Worm (Caenorhabditis elegans) whole organism, L4 larva: ENCODE measurements around the gene srsx-14.

ENCODE experiments used
- D1046.2 ChIP-seq: fragments of 200-800 bp; sonication (Bioruptor generic); IDR thresholded peaks from 2 replicates; pipeline ENCODE4 v1.3.6; 2022; ENCODE audit warnings: missing genetic modification characterization, missing compliant biosample characterization
- F26F4.8 ChIP-seq: fragments of 200-800 bp; sonication (Bioruptor generic); conservative IDR thresholded peaks from 2 replicates; pipeline ENCODE4 v1.3.6; 2022; ENCODE audit warnings: missing genetic modification characterization, missing compliant biosample characterization
- F37D6.2 ChIP-seq: sonication (generic microtip); optimal IDR thresholded peaks from 2 replicates; lab custom pipeline; 2016; ENCODE audit warnings: mild to moderate bottlenecking, missing genetic modification characterization, missing compliant biosample characterization
- F44E2.7 ChIP-seq: fragments of 200-800 bp; sonication (Bioruptor generic); IDR thresholded peaks from 2 replicates; pipeline ENCODE4 v2.1.2; 2022; ENCODE audit warnings: missing genetic modification characterization, missing compliant biosample characterization
- R02D3.7 ChIP-seq: fragments of 150-350 bp; sonication (generic microtip); optimal IDR thresholded peaks from 3 replicates; lab custom pipeline; 2014; ENCODE audit warnings: missing biosample characterization, missing genetic modification characterization
- T26A8.4 ChIP-seq: fragments of 200-800 bp; sonication (Bioruptor generic); IDR thresholded peaks from 2 replicates; pipeline ENCODE4 v1.3.6; 2022; ENCODE audit warnings: missing genetic modification characterization, missing compliant biosample characterization
- Y105C5A.15 ChIP-seq: fragments of 200-800 bp; sonication (Bioruptor generic); IDR thresholded peaks from 2 replicates; pipeline ENCODE4 v1.3.6; 2022; ENCODE audit warnings: missing genetic modification characterization, missing compliant biosample characterization
- Y48G9A.11 ChIP-seq: fragments of 200-800 bp; sonication (Bioruptor generic); IDR thresholded peaks from 2 replicates; pipeline ENCODE4 v1.3.6; 2022; ENCODE audit warnings: missing genetic modification reagents, missing genetic modification characterization, missing compliant biosample characterization
- Y5F2A.4 ChIP-seq: fragments of 200-800 bp; sonication (Bioruptor generic); optimal IDR thresholded peaks from 2 replicates; lab custom pipeline; 2018; ENCODE audit warnings: mild to moderate bottlenecking, missing genetic modification characterization, missing compliant biosample characterization
- Y75B8A.6 ChIP-seq: fragments of 200-800 bp; sonication (Bioruptor generic); IDR thresholded peaks from 2 replicates; pipeline ENCODE4 v1.3.6; 2022; ENCODE audit warnings: missing genetic modification reagents, missing genetic modification characterization, missing compliant biosample characterization
- ama-1 ChIP-seq: fragments of 150-350 bp; optimal IDR thresholded peaks from 2 replicates; lab custom pipeline; 2014; ENCODE audit warnings: inconsistent platforms, mixed read lengths
- attf-4 ChIP-seq: sonication (generic microtip); optimal IDR thresholded peaks from 3 replicates; lab custom pipeline; 2017; ENCODE audit warnings: missing biosample characterization, missing genetic modification characterization
- ceh-28 ChIP-seq: fragments of 150-350 bp; optimal IDR thresholded peaks from 2 replicates; lab custom pipeline; 2014; ENCODE audit warnings: missing biosample characterization, missing genetic modification reagents, missing genetic modification characterization
- ceh-32 ChIP-seq: sonication (generic microtip); optimal IDR thresholded peaks from 2 replicates; lab custom pipeline; 2016; ENCODE audit warnings: mild to moderate bottlenecking, missing genetic modification characterization, missing compliant biosample characterization; ENCODE audit not compliant: poor library complexity
- ceh-44 ChIP-seq: fragments of 200-800 bp; sonication (Bioruptor generic); IDR thresholded peaks from 2 replicates; pipeline ENCODE4 v1.3.6; 2022; ENCODE audit warnings: missing genetic modification reagents, missing genetic modification characterization, missing compliant biosample characterization
- ceh-62 ChIP-seq: sonication (generic microtip); optimal IDR thresholded peaks from 2 replicates; lab custom pipeline; 2017; ENCODE audit warnings: missing biosample characterization, missing genetic modification characterization
- cey-2 ChIP-seq: sonication (generic microtip); optimal IDR thresholded peaks from 3 replicates; lab custom pipeline; 2017; ENCODE audit warnings: missing genetic modification characterization, mild to moderate bottlenecking, missing compliant biosample characterization, antibody characterized with exemption, borderline replicate concordance; ENCODE audit not compliant: insufficient read depth
- daf-16 ChIP-seq, 3 experiments: sonication (generic microtip); optimal IDR thresholded peaks; 2 replicates each; lab custom pipeline; 2016 to 2017; ENCODE audit warnings: missing genetic modification characterization in 3 of 3, missing genetic modification reagents in 3 of 3, mild to moderate bottlenecking in 2 of 3, missing compliant biosample characterization in 2 of 3, missing biosample characterization in 1 of 3, moderate library complexity in 1 of 3
- daf-19 ChIP-seq: fragments of 200-800 bp; sonication (Bioruptor generic); conservative IDR thresholded peaks from 2 replicates; pipeline ENCODE4 v1.3.6; 2022; ENCODE audit warnings: missing genetic modification characterization, missing compliant biosample characterization
- dve-1 ChIP-seq: sonication (generic microtip); optimal IDR thresholded peaks from 2 replicates; lab custom pipeline; 2017; ENCODE audit warnings: antibody characterized with exemption, mild to moderate bottlenecking, missing genetic modification characterization, missing compliant biosample characterization; ENCODE audit not compliant: insufficient read depth
- egl-27 ChIP-seq: sonication (generic microtip); optimal IDR thresholded peaks from 3 replicates; lab custom pipeline; 2017; ENCODE audit warnings: missing biosample characterization, missing genetic modification reagents, missing genetic modification characterization
- fos-1 ChIP-seq: fragments of 150-350 bp; optimal IDR thresholded peaks from 2 replicates; lab custom pipeline; 2014; ENCODE audit warnings: missing biosample characterization, missing genetic modification characterization
- gei-8 ChIP-seq: fragments of 200-800 bp; sonication (Bioruptor generic); optimal IDR thresholded peaks from 2 replicates; lab custom pipeline; 2018; ENCODE audit warnings: mild to moderate bottlenecking, missing genetic modification characterization, missing compliant biosample characterization
- hif-1 ChIP-seq, 2 experiments: sonication (generic microtip); optimal IDR thresholded peaks; 2 replicates each; lab custom pipeline; 2016 to 2017; ENCODE audit warnings: missing compliant biosample characterization in 2 of 2, missing genetic modification characterization in 2 of 2, missing genetic modification reagents in 2 of 2, missing genotype in 2 of 2, mild to moderate bottlenecking in 1 of 2
- hlh-11 ChIP-seq: fragments of 200-800 bp; sonication (Bioruptor generic); optimal IDR thresholded peaks from 2 replicates; lab custom pipeline; 2018; ENCODE audit warnings: mild to moderate bottlenecking, missing genetic modification characterization, missing compliant biosample characterization
- hlh-30 ChIP-seq: sonication (generic microtip); optimal IDR thresholded peaks from 2 replicates; lab custom pipeline; 2017; ENCODE audit warnings: antibody characterized with exemption, mild to moderate bottlenecking, missing genetic modification characterization, missing compliant biosample characterization; ENCODE audit not compliant: insufficient read depth
- hmg-1.1 ChIP-seq: fragments of 200-800 bp; sonication (Bioruptor generic); IDR thresholded peaks from 2 replicates; pipeline ENCODE4 v1.3.6; 2022; ENCODE audit warnings: missing genetic modification reagents, missing genetic modification characterization, missing compliant biosample characterization
- lin-39 ChIP-seq: fragments of 150-350 bp; optimal IDR thresholded peaks from 2 replicates; lab custom pipeline; 2014; ENCODE audit warnings: missing biosample characterization, missing genetic modification reagents, missing genetic modification characterization
- lir-3 ChIP-seq: sonication (generic microtip); optimal IDR thresholded peaks from 2 replicates; lab custom pipeline; 2016; ENCODE audit warnings: mild to moderate bottlenecking, missing genetic modification characterization, missing compliant biosample characterization
- lsy-2 ChIP-seq, 2 experiments: fragments of 150-350 bp in 1 of 2; sonication (generic microtip) in 1 of 2; optimal IDR thresholded peaks; 2 replicates each; lab custom pipeline; 2014 to 2017; ENCODE audit warnings: missing biosample characterization in 2 of 2, missing genetic modification characterization in 2 of 2
- madf-5 ChIP-seq, 2 experiments: fragments of 200-800 bp; sonication (Bioruptor generic); IDR thresholded peaks; 2 replicates each; pipeline ENCODE4 v1.3.6; 2022; ENCODE audit warnings: missing compliant biosample characterization in 2 of 2, missing genetic modification characterization in 2 of 2
- mes-2 ChIP-seq: sonication (generic microtip); optimal IDR thresholded peaks from 2 replicates; lab custom pipeline; 2016; ENCODE audit warnings: missing genotype, mild to moderate bottlenecking, missing genetic modification characterization, missing compliant biosample characterization; ENCODE audit not compliant: poor library complexity, severe bottlenecking
- mxl-2 ChIP-seq: fragments of 200-800 bp; sonication (Bioruptor generic); conservative IDR thresholded peaks from 2 replicates; pipeline ENCODE4 v1.3.6; 2022; ENCODE audit warnings: missing genetic modification reagents, missing genetic modification characterization, missing compliant biosample characterization
- nhr-102 ChIP-seq: sonication (generic microtip); optimal IDR thresholded peaks from 2 replicates; lab custom pipeline; 2016; ENCODE audit warnings: mild to moderate bottlenecking, missing genetic modification characterization, moderate library complexity, missing compliant biosample characterization
- nhr-48 ChIP-seq: sonication (generic microtip); optimal IDR thresholded peaks from 2 replicates; lab custom pipeline; 2016; ENCODE audit warnings: mild to moderate bottlenecking, missing genetic modification characterization, missing compliant biosample characterization
- nhr-6 ChIP-seq: fragments of 150-350 bp; optimal IDR thresholded peaks from 2 replicates; lab custom pipeline; 2014; ENCODE audit warnings: missing biosample characterization, missing genetic modification characterization
- nhr-77 ChIP-seq: fragments of 150-350 bp; optimal IDR thresholded peaks from 2 replicates; lab custom pipeline; 2014; ENCODE audit warnings: missing biosample characterization, missing genetic modification characterization
- pha-4 ChIP-seq, 2 experiments: fragments of 150-350 bp in 1 of 2; fragments of 200-800 bp in 1 of 2; sonication (Bioruptor generic) in 1 of 2; IDR thresholded peaks in 1 of 2; optimal IDR thresholded peaks in 1 of 2; 2 replicates each; pipeline versions ENCODE4 v1.3.6 to Lab custom; 2014 to 2022; ENCODE audit warnings: missing genetic modification characterization in 2 of 2, missing genetic modification reagents in 2 of 2, missing biosample characterization in 1 of 2, missing compliant biosample characterization in 1 of 2
- rbr-2 ChIP-seq: sonication (generic microtip); optimal IDR thresholded peaks from 2 replicates; lab custom pipeline; 2016; ENCODE audit warnings: missing genotype, missing genetic modification characterization, missing compliant biosample characterization
- snpc-1.2 ChIP-seq: fragments of 200-800 bp; sonication (Bioruptor generic); IDR thresholded peaks from 2 replicates; pipeline ENCODE4 v1.3.6; 2022; ENCODE audit warnings: missing genetic modification reagents, missing genetic modification characterization, missing compliant biosample characterization
- spr-1 ChIP-seq: sonication (generic microtip); optimal IDR thresholded peaks from 2 replicates; lab custom pipeline; 2016; ENCODE audit warnings: mild to moderate bottlenecking, missing genetic modification characterization, missing compliant biosample characterization
- tag-97 ChIP-seq: fragments of 200-800 bp; sonication (Bioruptor generic); IDR thresholded peaks from 2 replicates; pipeline ENCODE4 v1.3.6; 2022; ENCODE audit warnings: missing genetic modification characterization, missing compliant biosample characterization
- unc-130 ChIP-seq: sonication (generic microtip); optimal IDR thresholded peaks from 2 replicates; lab custom pipeline; 2016; ENCODE audit warnings: missing genetic modification reagents, missing genetic modification characterization, missing compliant biosample characterization
- zip-11 ChIP-seq: fragments of 200-800 bp; sonication (Bioruptor generic); IDR thresholded peaks from 2 replicates; pipeline ENCODE4 v1.3.6; 2022; ENCODE audit warnings: missing genetic modification characterization, missing compliant biosample characterization
- zip-2 ChIP-seq: fragments of 150-350 bp; optimal IDR thresholded peaks from 2 replicates; lab custom pipeline; 2014; ENCODE audit warnings: missing biosample characterization, missing genetic modification characterization
- ztf-11 ChIP-seq: fragments of 150-350 bp; optimal IDR thresholded peaks from 2 replicates; lab custom pipeline; 2014; ENCODE audit warnings: missing biosample characterization, missing genetic modification characterization
- ztf-7 ChIP-seq: fragments of 150-350 bp; optimal IDR thresholded peaks from 2 replicates; lab custom pipeline; 2014; ENCODE audit warnings: missing biosample characterization, missing genetic modification characterization

Gene srsx-14

ce11 chrIV:5604465-5604864 lies 22.5 kb downstream of the srsx-14 start (continued):
- TF ChIP-seq daf-19 (GFP tag; lab: Robert Waterston, UW), result no peak
- no peak for TF ChIP-seq ztf-7
- no peak for TF ChIP-seq F44E2.7 (GFP tag; lab: Robert Waterston, UW)
- TF ChIP-seq ceh-32 (tag; lab: Kevin White, UChicago), result no peak
- TF ChIP-seq ztf-11, result no peak
- no peak for TF ChIP-seq mxl-2 (GFP tag; lab: Robert Waterston, UW)
- no peak for TF ChIP-seq F26F4.8 (GFP tag; lab: Robert Waterston, UW)
- TF ChIP-seq cey-2 (tag; lab: Kevin White, UChicago), result no peak
- TF ChIP-seq nhr-102 (tag; lab: Kevin White, UChicago), result peak; percentile 62
- no peak for TF ChIP-seq ceh-28
- TF ChIP-seq ceh-62 (tag; lab: Kevin White, UChicago), result no peak
- peak; percentile 69 for TF ChIP-seq rbr-2 (tag; lab: Kevin White, UChicago)
- TF ChIP-seq unc-130 (GFP tag; lab: Kevin White, UChicago), result no peak
- no peak for TF ChIP-seq gei-8
- TF ChIP-seq lir-3 (tag; lab: Kevin White, UChicago), result no peak
- peak; percentile 72 for TF ChIP-seq ama-1
- TF ChIP-seq snpc-1.2, result no peak
- TF ChIP-seq Y105C5A.15 (GFP tag; lab: Robert Waterston, UW), result no peak
- no peak for TF ChIP-seq attf-4 (tag; lab: Kevin White, UChicago)
- no peak for TF ChIP-seq ceh-44 (GFP tag; lab: Robert Waterston, UW)
- peak; percentile 98 for TF ChIP-seq dve-1
- peak; percentile 54 for TF ChIP-seq T26A8.4 (GFP tag; lab: Robert Waterston, UW)
- TF ChIP-seq tag-97 (GFP tag; lab: Robert Waterston, UW), result 0 out of 2 replicates have a peak, but pooled peaks have one; percentile 49
- no peak for TF ChIP-seq lin-39
- no peak for TF ChIP-seq R02D3.7 (tag; lab: Kevin White, UChicago)
- TF ChIP-seq fos-1, result no peak
- TF ChIP-seq zip-11 (GFP tag; lab: Robert Waterston, UW), result no peak
- TF ChIP-seq F37D6.2 (tag; lab: Kevin White, UChicago), result peak; percentile 29

- 0 out of 2 replicates have a peak, but pooled peaks have one; percentile 57 for TF ChIP-seq snpc-1.2
- TF ChIP-seq egl-27 (tag; lab: Kevin White, UChicago), result no peak
- no peak for TF ChIP-seq zip-11 (GFP tag; lab: Robert Waterston, UW)
- peak; percentile 5 for TF ChIP-seq hlh-11 (tag; lab: Kevin White, UChicago)
- TF ChIP-seq lsy-2 (tag; optimal IDR thresholded peaks at IDR 0.05; lab: Kevin White, UChicago), result peak in 1 of 2 experiments; percentile 14
- TF ChIP-seq ama-1, result no peak
- no peak for TF ChIP-seq zip-2 (tag; lab: Kevin White, UChicago)
- no peak for TF ChIP-seq hlh-30
- TF ChIP-seq mes-2, result peak; percentile 27
- TF ChIP-seq Y48G9A.11 (GFP tag; lab: Robert Waterston, UW), result no peak
- no peak for TF ChIP-seq nhr-48 (tag; lab: Kevin White, UChicago)
- TF ChIP-seq dve-1, result peak; percentile 12
- 0 out of 2 replicates have a peak, but pooled peaks have one; percentile 22 for TF ChIP-seq hmg-1.1 (GFP tag; lab: Robert Waterston, UW)
- TF ChIP-seq cey-2 (tag; lab: Kevin White, UChicago), result no peak
- TF ChIP-seq pha-4 (GFP tag; IDR thresholded peaks at IDR 0.05; lab: Robert Waterston, UW), result no peak
- peak; percentile 91 for TF ChIP-seq pha-4 (tag; optimal IDR thresholded peaks at IDR 0.05; lab: Kevin White, UChicago)
- no peak for TF ChIP-seq daf-16 (GFP tag; optimal IDR thresholded peaks at IDR 0.05; lab: Kevin White, UChicago)
- TF ChIP-seq daf-16 (tag; optimal IDR thresholded peaks at IDR 0.05; lab: Kevin White, UChicago), result peak; percentile 77
- TF ChIP-seq Y75B8A.6 (GFP tag; lab: Robert Waterston, UW), result no peak
- peak; percentile 49 for TF ChIP-seq nhr-6 (tag; lab: Kevin White, UChicago)
- no peak for TF ChIP-seq lin-39
- no peak for TF ChIP-seq Y5F2A.4 (GFP tag; lab: Kevin White, UChicago)
- TF ChIP-seq spr-1 (tag; lab: Kevin White, UChicago), result no peak
- no peak for TF ChIP-seq madf-5 (GFP tag; IDR thresholded peaks at IDR 0.05; lab: Robert Waterston, UW)
- TF ChIP-seq D1046.2 (GFP tag; lab: Robert Waterston, UW), result no peak
- TF ChIP-seq hif-1 (tag; optimal IDR thresholded peaks at IDR 0.05; lab: Kevin White, UChicago), result no peak
- TF ChIP-seq nhr-77, result no peak
These were observed 23.6 kb downstream of the srsx-14 start for ce11 chrIV:5603321-5603720.
